Worm (Caenorhabditis elegans) whole organism, young adult: ENCODE data around the gene F11D11.21.

ENCODE experiments used
- egrh-3 ChIP-seq: fragments of 200-800 bp; sonication (Bioruptor generic); IDR thresholded peaks from 2 replicates; pipeline ENCODE4 v1.3.6; 2022; ENCODE audit warnings: missing genetic modification reagents, missing genetic modification characterization, missing compliant biosample characterization
- gei-17 ChIP-seq: fragments of 200-800 bp; sonication (Bioruptor generic); optimal IDR thresholded peaks from 2 replicates; lab custom pipeline; 2018; ENCODE audit warnings: mild to moderate bottlenecking, missing genetic modification characterization, missing compliant biosample characterization
- madf-8 ChIP-seq: fragments of 200-800 bp; sonication (Bioruptor generic); conservative IDR thresholded peaks from 2 replicates; pipeline ENCODE4 v1.3.6; 2022; ENCODE audit warnings: missing genetic modification reagents, missing genetic modification characterization, missing compliant biosample characterization

ce11 chrV:18770623-18771022 lies 20.3 kb upstream of the F11D11.21 start, which contains the start of gene clec-255:
- no peak for TF ChIP-seq egrh-3
- TF ChIP-seq gei-17 (GFP tag; lab: Kevin White, UChicago) = no peak
- TF ChIP-seq madf-8 (GFP tag; lab: Robert Waterston, UW) = no peak
